Fruit fly (Drosophila melanogaster): ENCODE results near the gene rdgB.

The rdgB gene

dm6 chrX:13766495-13766894, 3.9 kb downstream of the rdgB start:
- no peak for TF ChIP-seq dati (GFP tag; IDR thresholded peaks at IDR 0.05)
- no peak for TF ChIP-seq ken (GFP tag; IDR thresholded peaks at IDR 0.05)
- no peak for TF ChIP-seq CG12219 (GFP tag; optimal IDR thresholded peaks at IDR 0.05)
- TF ChIP-seq hkb (optimal IDR thresholded peaks at IDR 0.05), result no peak
- no peak for TF ChIP-seq hkb (GFP tag; IDR thresholded peaks at IDR 0.05)
- TF ChIP-seq CG4360 (GFP tag; IDR thresholded peaks at IDR 0.05), result no peak
- TF ChIP-seq zen (tag; optimal IDR thresholded peaks at IDR 0.05), result no peak
- TF ChIP-seq Fer3 (tag; optimal IDR thresholded peaks at IDR 0.05), result no peak

- TF ChIP-seq CG17612 (GFP tag; IDR thresholded peaks at IDR 0.05) (no peak), CG2202 (tag; optimal IDR thresholded peaks at IDR 0.05) (no peak), CG6654 (GFP tag; optimal IDR thresholded peaks at IDR 0.05) (no peak), CG11695 (GFP tag; IDR thresholded peaks at IDR 0.05) (no peak), Doc2 (GFP tag; IDR thresholded peaks at IDR 0.05) (no peak), CG10565 (GFP tag; optimal IDR thresholded peaks at IDR 0.05) (no peak), pros (GFP tag; optimal IDR thresholded peaks at IDR 0.05) (no peak), zfh2 (GFP tag; optimal IDR thresholded peaks at IDR 0.05) (no peak), mam (GFP tag; optimal IDR thresholded peaks at IDR 0.05) (no peak), CG4282 (GFP tag; optimal IDR thresholded peaks at IDR 0.05) (no peak), Ravus (GFP tag; IDR thresholded peaks at IDR 0.05) (no peak), chm (GFP tag; IDR thresholded peaks at IDR 0.05) (no peak), CG8944 (GFP tag; optimal IDR thresholded peaks at IDR 0.05) (no peak), tgo (GFP tag; IDR thresholded peaks at IDR 0.05) (no peak)
These were observed 8.2 kb downstream of the rdgB start for dm6 chrX:13770768-13771167.

dm6 chrX:13778568-13778967, 16.0 kb downstream of the rdgB start:
- no peak for TF ChIP-seq Pdp1 (GFP tag; optimal IDR thresholded peaks at IDR 0.05)
- no peak for TF ChIP-seq Sry-δ (GFP tag; optimal IDR thresholded peaks at IDR 0.05)
- TF ChIP-seq al (GFP tag; IDR thresholded peaks at IDR 0.05), result no peak
- no peak for TF ChIP-seq Nf-YA (GFP tag; IDR thresholded peaks at IDR 0.05)
- TF ChIP-seq CG3163 (GFP tag; optimal IDR thresholded peaks at IDR 0.05), result no peak
- TF ChIP-seq lola (GFP tag; optimal IDR thresholded peaks at IDR 0.05), result no peak
- no peak for TF ChIP-seq CG10654 (GFP tag; optimal IDR thresholded peaks at IDR 0.05)
- TF ChIP-seq lmd (GFP tag; IDR thresholded peaks at IDR 0.05), result no peak
- no peak for TF ChIP-seq aop (GFP tag; IDR thresholded peaks at IDR 0.05)
- TF ChIP-seq maf-S (GFP tag; optimal IDR thresholded peaks at IDR 0.05), result no peak
- no peak for TF ChIP-seq Hey (tag; optimal IDR thresholded peaks at IDR 0.05)
- no peak for TF ChIP-seq CG1832 (GFP tag; optimal IDR thresholded peaks at IDR 0.05)
- TF ChIP-seq cg (GFP tag; optimal IDR thresholded peaks at IDR 0.05), result no peak
- TF ChIP-seq Xrp1 (GFP tag; IDR thresholded peaks at IDR 0.05), result no peak

- TF ChIP-seq Eip74EF (GFP tag; optimal IDR thresholded peaks at IDR 0.05) (no peak), CG2120 (GFP tag; optimal IDR thresholded peaks at IDR 0.05) (peak; percentile 50), CG12391 (tag; optimal IDR thresholded peaks at IDR 0.05) (no peak), CG13287 (GFP tag; IDR thresholded peaks at IDR 0.05; ENCODE audit: partially characterized antibody) (no peak), CG10979 (tag; optimal IDR thresholded peaks at IDR 0.05) (no peak), eyg (GFP tag; optimal IDR thresholded peaks at IDR 0.05) (no peak), otp (GFP tag; IDR thresholded peaks at IDR 0.05) (no peak), slbo (GFP tag; IDR thresholded peaks at IDR 0.05) (peak; percentile 15; the same call in 1 of the 2 replicates), CG8924 (tag; optimal IDR thresholded peaks at IDR 0.05) (no peak), bbx (GFP tag; IDR thresholded peaks at IDR 0.05; ENCODE audit: partially characterized antibody) (no peak), CG10147 (GFP tag; optimal IDR thresholded peaks at IDR 0.05) (no peak), Hey (tag; optimal IDR thresholded peaks at IDR 0.05) (no peak), crol (GFP tag; IDR thresholded peaks at IDR 0.05) (no peak), cad (GFP tag; optimal IDR thresholded peaks at IDR 0.05) (no peak), CG8281 (tag; optimal IDR thresholded peaks at IDR 0.05) (peak; percentile 40), al (GFP tag; IDR thresholded peaks at IDR 0.05) (no peak), zen (tag; optimal IDR thresholded peaks at IDR 0.05) (no peak)
These were observed 17.1 kb downstream of the rdgB start for dm6 chrX:13779696-13780095.
